Fruit fly (Drosophila melanogaster): ENCODE results near the gene CG42713.

CG42713 gene

dm6 chr2L:8881095-8881494 lies 10.1 kb upstream of the CG42713 start:
- TF ChIP-seq brk (GFP tag; optimal IDR thresholded peaks at IDR 0.05) (no peak), psq (GFP tag; optimal IDR thresholded peaks at IDR 0.05) (no peak), foxo (GFP tag; optimal IDR thresholded peaks at IDR 0.05) (no peak), Abd-B (GFP tag; optimal IDR thresholded peaks at IDR 0.05) (no peak), N (GFP tag; optimal IDR thresholded peaks at IDR 0.05) (no peak), dl (GFP tag; optimal IDR thresholded peaks at IDR 0.05; ENCODE audit: insufficient read depth in 1 of 2, partially characterized antibody in 2 of 2) (no peak), GATAd (GFP tag; optimal IDR thresholded peaks at IDR 0.05) (no peak), OdsH (GFP tag; optimal IDR thresholded peaks at IDR 0.05) (no peak), pan (optimal IDR thresholded peaks at IDR 0.05) (no peak), HLH106 (tag; optimal IDR thresholded peaks at IDR 0.05) (no peak), sage (GFP tag; optimal IDR thresholded peaks at IDR 0.05) (no peak), Dif (GFP tag; optimal IDR thresholded peaks at IDR 0.05; ENCODE audit: partially characterized antibody) (no peak), lola (GFP tag; optimal IDR thresholded peaks at IDR 0.05) (no peak), tai (GFP tag; optimal IDR thresholded peaks at IDR 0.05) (no peak), br (GFP tag; optimal IDR thresholded peaks at IDR 0.05) (no peak), CrebA (GFP tag; optimal IDR thresholded peaks at IDR 0.05; ENCODE audit: borderline replicate concordance) (no peak), Hr78 (GFP tag; optimal IDR thresholded peaks at IDR 0.05) (no peak), CG32264 (GFP tag; optimal IDR thresholded peaks at IDR 0.05) (no peak), usp (GFP tag; optimal IDR thresholded peaks at IDR 0.05) (no peak), Hnf4 (GFP tag; optimal IDR thresholded peaks at IDR 0.05) (no peak)

dm6 chr2L:8884102-8884501 lies 7.1 kb upstream of the CG42713 start:
- TF ChIP-seq Rel (GFP tag; optimal IDR thresholded peaks at IDR 0.05) (no peak), Rel (tag; optimal IDR thresholded peaks at IDR 0.05) (no peak), tai (GFP tag; optimal IDR thresholded peaks at IDR 0.05) (no peak), lola (GFP tag; optimal IDR thresholded peaks at IDR 0.05) (no peak), dmrt93B (GFP tag; optimal IDR thresholded peaks at IDR 0.05) (no peak), N (GFP tag; optimal IDR thresholded peaks at IDR 0.05) (no peak), sv (GFP tag; optimal IDR thresholded peaks at IDR 0.05) (no peak), GATAd (GFP tag; optimal IDR thresholded peaks at IDR 0.05) (no peak), rgr (GFP tag; optimal IDR thresholded peaks at IDR 0.05) (no peak), CrebA (GFP tag; optimal IDR thresholded peaks at IDR 0.05; ENCODE audit: borderline replicate concordance) (no peak), Hnf4 (GFP tag; optimal IDR thresholded peaks at IDR 0.05) (no peak), br (GFP tag; optimal IDR thresholded peaks at IDR 0.05) (no peak), Vsx2 (GFP tag; optimal IDR thresholded peaks at IDR 0.05; ENCODE audit: partially characterized antibody) (no peak), Sp1 (GFP tag; optimal IDR thresholded peaks at IDR 0.05) (no peak)

dm6 chr2L:8888210-8888609 lies 3.0 kb upstream of the CG42713 start:
- TF ChIP-seq Jra (GFP tag; optimal IDR thresholded peaks at IDR 0.05) (no peak), Rel (GFP tag; optimal IDR thresholded peaks at IDR 0.05) (no peak), Rel (tag; optimal IDR thresholded peaks at IDR 0.05) (peak; percentile 16)

- TF ChIP-seq Mio (GFP tag; optimal IDR thresholded peaks at IDR 0.05), result no peak
- TF ChIP-seq Myc (optimal IDR thresholded peaks at IDR 0.05), result peak; percentile 86
These were observed 2.5 kb upstream of the CG42713 start for dm6 chr2L:8888720-8889119.

- no peak for TF ChIP-seq sv (GFP tag; optimal IDR thresholded peaks at IDR 0.05)
- TF ChIP-seq OdsH (GFP tag; optimal IDR thresholded peaks at IDR 0.05), result no peak
- no peak for TF ChIP-seq usp (GFP tag; optimal IDR thresholded peaks at IDR 0.05)
- TF ChIP-seq Dif (GFP tag; optimal IDR thresholded peaks at IDR 0.05; ENCODE audit: partially characterized antibody), result no peak
- no peak for TF ChIP-seq brk (GFP tag; optimal IDR thresholded peaks at IDR 0.05)
- no peak for TF ChIP-seq ey (GFP tag; optimal IDR thresholded peaks at IDR 0.05)
- peak; percentile 20 for TF ChIP-seq HLH106 (tag; optimal IDR thresholded peaks at IDR 0.05)
- no peak for TF ChIP-seq CG9705 (GFP tag; optimal IDR thresholded peaks at IDR 0.05)
- no peak for TF ChIP-seq Dfd (GFP tag; optimal IDR thresholded peaks at IDR 0.05)
- no peak for TF ChIP-seq dsf (GFP tag; optimal IDR thresholded peaks at IDR 0.05; ENCODE audit: borderline replicate concordance)
- TF ChIP-seq woc (GFP tag; optimal IDR thresholded peaks at IDR 0.05), result no peak
- no peak for TF ChIP-seq jim (GFP tag; optimal IDR thresholded peaks at IDR 0.05)
- no peak for TF ChIP-seq GATAd (GFP tag; optimal IDR thresholded peaks at IDR 0.05)
- TF ChIP-seq N (GFP tag; optimal IDR thresholded peaks at IDR 0.05), result no peak
- no peak for TF ChIP-seq Rel (GFP tag; optimal IDR thresholded peaks at IDR 0.05)
- no peak for TF ChIP-seq Rel (tag; optimal IDR thresholded peaks at IDR 0.05)
- TF ChIP-seq fru (GFP tag; optimal IDR thresholded peaks at IDR 0.05), result no peak
- TF ChIP-seq h (GFP tag; optimal IDR thresholded peaks at IDR 0.05), result peak; percentile 22
- no peak for TF ChIP-seq CrebA (GFP tag; optimal IDR thresholded peaks at IDR 0.05; ENCODE audit: borderline replicate concordance)
- TF ChIP-seq Hr83 (GFP tag; optimal IDR thresholded peaks at IDR 0.05; ENCODE audit: poor library complexity, severe bottlenecking), result no peak
- peak in 1 of 2 experiments; percentile 24 for TF ChIP-seq foxo (GFP tag; optimal IDR thresholded peaks at IDR 0.05)
These were observed 3.0 kb downstream of the CG42713 start for dm6 chr2L:8894224-8894623.
